Fruit fly (Drosophila melanogaster): Measurements from ENCODE around the gene SP1029.

Gene SP1029

DNA sequence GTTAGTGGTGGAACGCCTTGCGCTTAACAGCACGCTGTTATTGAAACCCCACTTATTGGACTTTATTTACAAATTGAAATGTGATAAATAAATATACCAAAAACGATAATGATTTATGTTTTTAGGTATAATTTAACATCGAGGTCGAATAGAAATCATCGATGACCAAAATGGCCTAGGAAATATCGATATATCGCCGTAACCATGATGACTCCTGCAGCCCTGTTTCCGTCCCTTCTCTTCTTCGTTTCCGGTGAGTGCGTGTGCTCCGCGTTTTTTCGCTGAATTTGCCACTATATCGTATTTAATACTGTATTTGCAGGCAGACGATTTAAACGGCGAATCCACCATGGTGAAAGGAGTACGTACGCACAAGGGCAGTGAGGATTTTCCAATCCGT is 30.3 kb downstream of the SP1029 start, which contains the start of gene eEF1gamma (continued):
- TF ChIP-seq dan (GFP tag; IDR thresholded peaks at IDR 0.05) (no peak), Jarid2 (GFP tag; optimal IDR thresholded peaks at IDR 0.05) (peak; percentile 88), CG14860 (GFP tag; IDR thresholded peaks at IDR 0.05; ENCODE audit: partially characterized antibody) (peak; percentile 93), fd102C (GFP tag; optimal IDR thresholded peaks at IDR 0.05) (peak; percentile 93), nau (GFP tag; optimal IDR thresholded peaks at IDR 0.05) (peak; percentile 97), Asciz (GFP tag; optimal IDR thresholded peaks at IDR 0.05) (peak; percentile 96), CG11247 (GFP tag; IDR thresholded peaks at IDR 0.05) (peak; percentile 96), Optix (GFP tag; IDR thresholded peaks at IDR 0.05) (peak; percentile 94), CG3838 (GFP tag; optimal IDR thresholded peaks at IDR 0.05) (peak; percentile 89), lilli (GFP tag; optimal IDR thresholded peaks at IDR 0.05) (peak; percentile 91), CG4424 (GFP tag; optimal IDR thresholded peaks at IDR 0.05) (peak; percentile 94), wor (GFP tag; IDR thresholded peaks at IDR 0.05) (peak; percentile 57), pnt (GFP tag; optimal IDR thresholded peaks at IDR 0.05) (peak; percentile 60), CG8089 (GFP tag; optimal IDR thresholded peaks at IDR 0.05) (peak; percentile 97), Taf1 (GFP tag; IDR thresholded peaks at IDR 0.05) (peak; percentile 77; the same call in 1 of the 2 replicates), zen2 (GFP tag; IDR thresholded peaks at IDR 0.05; ENCODE audit: partially characterized antibody) (peak; percentile 88), oc (tag; optimal IDR thresholded peaks at IDR 0.05) (peak; percentile 90), insv (GFP tag; optimal IDR thresholded peaks at IDR 0.05) (peak in 1 of 2 experiments; percentile 87), Poxn (GFP tag; IDR thresholded peaks at IDR 0.05) (peak; percentile 69), Antp (GFP tag; optimal IDR thresholded peaks at IDR 0.05) (peak; percentile 78), CG8944 (GFP tag; optimal IDR thresholded peaks at IDR 0.05) (peak; percentile 87), ttk (GFP tag; IDR thresholded peaks at IDR 0.05) (peak; percentile 93), Aef1 (GFP tag; IDR thresholded peaks at IDR 0.05) (peak; percentile 83), CG6654 (GFP tag; optimal IDR thresholded peaks at IDR 0.05) (peak; percentile 87), Dfd (GFP tag; optimal IDR thresholded peaks at IDR 0.05) (no peak), Dll (GFP tag; IDR thresholded peaks at IDR 0.05; ENCODE audit: partially characterized antibody) (peak; percentile 92), schlank (tag; optimal IDR thresholded peaks at IDR 0.05) (peak; percentile 96), her (GFP tag; optimal IDR thresholded peaks at IDR 0.05) (peak; percentile 94), ato (GFP tag; IDR thresholded peaks at IDR 0.05; ENCODE audit: partially characterized antibody) (peak; percentile 89), usp (GFP tag; optimal IDR thresholded peaks at IDR 0.05) (no peak), Atf-2 (GFP tag; optimal IDR thresholded peaks at IDR 0.05) (peak; percentile 92), luna (GFP tag; optimal IDR thresholded peaks at IDR 0.05) (peak; percentile 93), ara (GFP tag; IDR thresholded peaks at IDR 0.05) (peak; percentile 90), CG16813 (GFP tag; IDR thresholded peaks at IDR 0.05; ENCODE audit: partially characterized antibody) (peak; percentile 94), Abd-B (GFP tag; optimal IDR thresholded peaks at IDR 0.05) (peak; percentile 57), Doc2 (GFP tag; IDR thresholded peaks at IDR 0.05) (0 out of 2 replicates have a peak, but pooled peaks have one; percentile 54), bcd (GFP tag; optimal IDR thresholded peaks at IDR 0.05) (peak; percentile 98), CG17612 (GFP tag; IDR thresholded peaks at IDR 0.05) (peak; percentile 89), Bgb (GFP tag; IDR thresholded peaks at IDR 0.05; ENCODE audit: partially characterized antibody) (peak; percentile 94), CG6854 (GFP tag; optimal IDR thresholded peaks at IDR 0.05) (peak; percentile 95), CHES-1-like (GFP tag; optimal IDR thresholded peaks at IDR 0.05) (peak; percentile 95), CG10959 (GFP tag; IDR thresholded peaks at IDR 0.05) (peak; percentile 92), Nf-YB (GFP tag; optimal IDR thresholded peaks at IDR 0.05) (peak; percentile 83), eyg (GFP tag; optimal IDR thresholded peaks at IDR 0.05) (peak; percentile 94), CG30403 (GFP tag; optimal IDR thresholded peaks at IDR 0.05) (peak; percentile 92), gsb-n (tag; optimal IDR thresholded peaks at IDR 0.05) (peak; percentile 90), CG30431 (GFP tag; optimal IDR thresholded peaks at IDR 0.05) (peak; percentile 92), chinmo (GFP tag; IDR thresholded peaks at IDR 0.05; ENCODE audit: partially characterized antibody) (peak; percentile 91; the same call in 2 of the 4 replicates), phol (tag; optimal IDR thresholded peaks at IDR 0.05) (peak; percentile 97), slou (GFP tag; optimal IDR thresholded peaks at IDR 0.05) (peak; percentile 91), kni (GFP tag; optimal IDR thresholded peaks at IDR 0.05) (peak; percentile 98)
